Fruit fly (Drosophila melanogaster): ENCODE results near the gene Iml1.

- TF ChIP-seq Dll (optimal IDR thresholded peaks at IDR 0.05) (no peak), usp (GFP tag; optimal IDR thresholded peaks at IDR 0.05) (no peak), pan (optimal IDR thresholded peaks at IDR 0.05) (no peak), CG8478 (optimal IDR thresholded peaks at IDR 0.05) (no peak), EcR (GFP tag; optimal IDR thresholded peaks at IDR 0.05) (no peak)
Measured at dm6 chr3L:1569162-1569965, 35.5 kb upstream of the Iml1 start, which contains the start of gene Tmep.

All from whole organism.